Worm (Caenorhabditis elegans) whole organism, L3 larva: ENCODE data around the gene col-17.

Experiments used
- ama-1 ChIP-seq: fragments of 150-350 bp; optimal IDR thresholded peaks from 2 replicates; lab custom pipeline; 2018
- ceh-28 ChIP-seq: fragments of 150-350 bp; optimal IDR thresholded peaks from 2 replicates; lab custom pipeline; 2014; ENCODE audit warnings: missing biosample characterization, missing genetic modification reagents, missing genetic modification characterization
- elt-3 ChIP-seq, 3 experiments: fragments of 150-350 bp in 1 of 3; sonication (generic microtip) in 2 of 3; optimal IDR thresholded peaks; 2 replicates in 2 of 3; 4 replicates in 1 of 3; lab custom pipeline; 2014 to 2017; ENCODE audit warnings: missing biosample characterization in 3 of 3, missing genetic modification characterization in 3 of 3
- eor-1 ChIP-seq, 2 experiments: fragments of 150-350 bp; optimal IDR thresholded peaks; 2 replicates each; lab custom pipeline; 2014 to 2018; ENCODE audit warnings: missing biosample characterization in 2 of 2, missing genetic modification characterization in 2 of 2
- fos-1 ChIP-seq: fragments of 150-350 bp; optimal IDR thresholded peaks from 2 replicates; lab custom pipeline; 2014; ENCODE audit warnings: missing biosample characterization, missing genetic modification characterization
- lin-15B ChIP-seq: fragments of 150-350 bp; optimal IDR thresholded peaks from 2 replicates; lab custom pipeline; 2014; ENCODE audit warnings: missing biosample characterization, missing genetic modification characterization
- lin-39 ChIP-seq: fragments of 150-350 bp; optimal IDR thresholded peaks from 2 replicates; lab custom pipeline; 2018; ENCODE audit warnings: missing biosample characterization, missing genetic modification reagents, missing genetic modification characterization
- mdl-1 ChIP-seq: fragments of 150-350 bp; optimal IDR thresholded peaks from 2 replicates; lab custom pipeline; 2014; ENCODE audit warnings: missing biosample characterization, missing genetic modification characterization
- nhr-237 ChIP-seq: fragments of 150-350 bp; optimal IDR thresholded peaks from 2 replicates; lab custom pipeline; 2014; ENCODE audit warnings: missing biosample characterization, missing genetic modification characterization
- nhr-25 ChIP-seq: sonication (generic microtip); optimal IDR thresholded peaks from 2 replicates; lab custom pipeline; 2017; ENCODE audit warnings: missing biosample characterization, missing genetic modification characterization
- nhr-28 ChIP-seq: fragments of 150-350 bp; optimal IDR thresholded peaks from 2 replicates; lab custom pipeline; 2014; ENCODE audit warnings: missing biosample characterization, missing genetic modification characterization
- tbx-2 ChIP-seq: sonication (generic microtip); optimal IDR thresholded peaks from 2 replicates; lab custom pipeline; 2016; ENCODE audit warnings: mild to moderate bottlenecking, missing genetic modification characterization, missing compliant biosample characterization
- ztf-11 ChIP-seq: fragments of 150-350 bp; optimal IDR thresholded peaks from 2 replicates; lab custom pipeline; 2014; ENCODE audit warnings: missing biosample characterization, missing genetic modification characterization

ce11 chrII:4908160-4908559, 40.8 kb upstream of the col-17 start:
- TF ChIP-seq lin-15B (tag; lab: Kevin White, UChicago) = no peak
- no peak for TF ChIP-seq nhr-237 (tag; lab: Kevin White, UChicago)
- TF ChIP-seq eor-1 (tag; optimal IDR thresholded peaks at IDR 0.05; lab: Kevin White, UChicago) = no peak
- TF ChIP-seq nhr-28 (tag; lab: Kevin White, UChicago) = no peak
- TF ChIP-seq ama-1 (lab: Kevin White, UChicago) = no peak
- no peak for TF ChIP-seq ztf-11 (tag; lab: Kevin White, UChicago)
- no peak for TF ChIP-seq ceh-28
- peak; percentile 5 for TF ChIP-seq tbx-2 (tag; lab: Kevin White, UChicago)
- no peak for TF ChIP-seq nhr-25 (tag; lab: Kevin White, UChicago)
- TF ChIP-seq mdl-1 = no peak
- no peak for TF ChIP-seq elt-3 (tag; optimal IDR thresholded peaks at IDR 0.05; lab: Kevin White, UChicago)
- no peak for TF ChIP-seq fos-1 (tag; lab: Kevin White, UChicago)
- peak; percentile 25 for TF ChIP-seq lin-39 (tag; lab: Kevin White, UChicago)
